Worm (Caenorhabditis elegans): Measurements from ENCODE around the gene pacl-1.

- TF ChIP-seq lsy-2 (tag; optimal IDR thresholded peaks at IDR 0.05), result no peak
- TF ChIP-seq elt-3 (tag; optimal IDR thresholded peaks at IDR 0.05), result no peak
- no peak for TF ChIP-seq unc-39 (tag; optimal IDR thresholded peaks at IDR 0.05)
- no peak for TF ChIP-seq ceh-82 (tag; optimal IDR thresholded peaks at IDR 0.05)
- TF ChIP-seq R02D3.7 (tag; optimal IDR thresholded peaks at IDR 0.05), result no peak
- no peak for TF ChIP-seq dmd-4 (tag; optimal IDR thresholded peaks at IDR 0.05)
- TF ChIP-seq mdl-1 (tag; optimal IDR thresholded peaks at IDR 0.05), result no peak
- no peak for TF ChIP-seq ZK546.5 (tag; optimal IDR thresholded peaks at IDR 0.05)
- TF ChIP-seq ztf-1 (GFP tag; conservative IDR thresholded peaks at IDR 0.05), result no peak
- no peak for TF ChIP-seq lin-39 (tag; optimal IDR thresholded peaks at IDR 0.05)
- no peak for TF ChIP-seq lin-13 (GFP tag; optimal IDR thresholded peaks at IDR 0.05)
- TF ChIP-seq zag-1 (tag; optimal IDR thresholded peaks at IDR 0.05), result no peak
- TF ChIP-seq snpc-4 (tag; optimal IDR thresholded peaks at IDR 0.05), result no peak
These were observed 18.9 kb downstream of the pacl-1 start, which contains the start of gene bgnt-1.3 for ce11 chrV:16256395-16256794.
